Worm (Caenorhabditis elegans) whole organism, mixed stage, embryonic: ENCODE results near the gene apb-1.

Experiments
- lin-13 ChIP-seq: fragments of 150-350 bp; optimal IDR thresholded peaks from 2 replicates; lab custom pipeline; 2014; ENCODE audit warnings: missing biosample characterization, missing genetic modification characterization
- lsy-2 ChIP-seq: fragments of 150-350 bp; optimal IDR thresholded peaks from 2 replicates; lab custom pipeline; 2014; ENCODE audit warnings: missing biosample characterization, missing genetic modification characterization
- mep-1 ChIP-seq: fragments of 150-350 bp; optimal IDR thresholded peaks from 2 replicates; lab custom pipeline; 2017; ENCODE audit warnings: missing biosample characterization, missing genetic modification reagents, missing genetic modification characterization, inconsistent platforms
- snpc-4 ChIP-seq: fragments of 150-350 bp; optimal IDR thresholded peaks from 2 replicates; lab custom pipeline; 2014; ENCODE audit warnings: missing biosample characterization, missing genetic modification characterization
- sptf-1 ChIP-seq: sonication (generic microtip); optimal IDR thresholded peaks from 2 replicates; lab custom pipeline; 2017; ENCODE audit warnings: mild to moderate bottlenecking, missing genetic modification characterization, moderate library complexity, missing compliant biosample characterization

- TF ChIP-seq mep-1 (tag; lab: Kevin White, UChicago) (no peak), sptf-1 (no peak), lsy-2 (tag; lab: Kevin White, UChicago) (no peak), snpc-4 (tag; lab: Kevin White, UChicago) (no peak), lin-13 (no peak)
Observed at ce11 chrIII:2561410-2561809, 35.4 kb downstream of the apb-1 start, which contains the start of gene nhr-239.
